Worm (Caenorhabditis elegans) whole organism, L4 larva: ENCODE data around the gene ZC116.1.

Source experiments
- F49E8.2 ChIP-seq: sonication (generic microtip); optimal IDR thresholded peaks from 2 replicates; lab custom pipeline; 2016; ENCODE audit warnings: missing compliant biosample characterization, mild to moderate bottlenecking, missing genetic modification characterization, borderline replicate concordance
- R02D3.7 ChIP-seq: fragments of 150-350 bp; sonication (generic microtip); optimal IDR thresholded peaks from 3 replicates; lab custom pipeline; 2014; ENCODE audit warnings: missing biosample characterization, missing genetic modification characterization
- T20F7.1 ChIP-seq: fragments of 200-800 bp; sonication (Bioruptor generic); optimal IDR thresholded peaks from 2 replicates; lab custom pipeline; 2018; ENCODE audit warnings: mild to moderate bottlenecking, missing genetic modification characterization, missing compliant biosample characterization
- T26A8.4 ChIP-seq: fragments of 200-800 bp; sonication (Bioruptor generic); IDR thresholded peaks from 2 replicates; pipeline ENCODE4 v1.3.6; 2022; ENCODE audit warnings: missing genetic modification characterization, missing compliant biosample characterization
- Y105C5A.15 ChIP-seq: fragments of 200-800 bp; sonication (Bioruptor generic); IDR thresholded peaks from 2 replicates; pipeline ENCODE4 v1.3.6; 2022; ENCODE audit warnings: missing genetic modification characterization, missing compliant biosample characterization
- ZK337.2 ChIP-seq: fragments of 200-800 bp; sonication (Bioruptor generic); IDR thresholded peaks from 2 replicates; pipeline ENCODE4 v1.3.6; 2022; ENCODE audit warnings: missing genetic modification reagents, missing genetic modification characterization, missing compliant biosample characterization
- ZK546.5 ChIP-seq, 2 experiments: sonication (generic microtip); optimal IDR thresholded peaks; 2 replicates each; lab custom pipeline; 2017; ENCODE audit warnings: missing biosample characterization in 2 of 2, missing genetic modification characterization in 2 of 2
- aha-1 ChIP-seq: fragments of 150-350 bp; peaks from one replicate; lab custom pipeline; 2014; ENCODE audit warnings: missing biosample characterization, missing genetic modification characterization
- ctbp-1 ChIP-seq: fragments of 200-800 bp; sonication (Bioruptor generic); IDR thresholded peaks from 2 replicates; pipeline ENCODE4 v1.3.6; 2022; ENCODE audit warnings: missing genetic modification reagents, missing genetic modification characterization, missing compliant biosample characterization
- daf-12 ChIP-seq: fragments of 150-350 bp; optimal IDR thresholded peaks from 2 replicates; lab custom pipeline; 2014; ENCODE audit warnings: missing biosample characterization, missing genetic modification reagents, missing genetic modification characterization
- daf-16 ChIP-seq, 3 experiments: sonication (generic microtip); optimal IDR thresholded peaks; 2 replicates each; lab custom pipeline; 2016 to 2017; ENCODE audit warnings: missing genetic modification characterization in 3 of 3, missing genetic modification reagents in 3 of 3, mild to moderate bottlenecking in 2 of 3, missing compliant biosample characterization in 2 of 3, missing biosample characterization in 1 of 3, moderate library complexity in 1 of 3
- daf-8 ChIP-seq: fragments of 200-800 bp; sonication (Bioruptor generic); IDR thresholded peaks from 2 replicates; pipeline ENCODE4 v1.3.6; 2022; ENCODE audit warnings: missing genetic modification characterization, missing compliant biosample characterization
- dmd-9 ChIP-seq: fragments of 200-800 bp; sonication (Bioruptor generic); IDR thresholded peaks from 2 replicates; pipeline ENCODE4 v1.3.6; 2022; ENCODE audit warnings: missing genetic modification reagents, missing genetic modification characterization, missing compliant biosample characterization
- dve-1 ChIP-seq: sonication (generic microtip); optimal IDR thresholded peaks from 2 replicates; lab custom pipeline; 2017; ENCODE audit warnings: antibody characterized with exemption, mild to moderate bottlenecking, missing genetic modification characterization, missing compliant biosample characterization; ENCODE audit not compliant: insufficient read depth
- egl-27 ChIP-seq: sonication (generic microtip); optimal IDR thresholded peaks from 3 replicates; lab custom pipeline; 2017; ENCODE audit warnings: missing biosample characterization, missing genetic modification reagents, missing genetic modification characterization
- egl-43 ChIP-seq: fragments of 200-800 bp; sonication (Bioruptor generic); IDR thresholded peaks from 2 replicates; pipeline ENCODE4 v1.3.6; 2022; ENCODE audit warnings: missing genetic modification reagents, missing genetic modification characterization, missing compliant biosample characterization
- fkh-10 ChIP-seq: fragments of 150-350 bp; optimal IDR thresholded peaks from 2 replicates; lab custom pipeline; 2014; ENCODE audit warnings: missing biosample characterization, missing genetic modification reagents, missing genetic modification characterization
- fos-1 ChIP-seq: fragments of 150-350 bp; optimal IDR thresholded peaks from 2 replicates; lab custom pipeline; 2014; ENCODE audit warnings: missing biosample characterization, missing genetic modification characterization
- gei-8 ChIP-seq: fragments of 200-800 bp; sonication (Bioruptor generic); optimal IDR thresholded peaks from 2 replicates; lab custom pipeline; 2018; ENCODE audit warnings: mild to moderate bottlenecking, missing genetic modification characterization, missing compliant biosample characterization
- hlh-30 ChIP-seq: sonication (generic microtip); optimal IDR thresholded peaks from 2 replicates; lab custom pipeline; 2017; ENCODE audit warnings: antibody characterized with exemption, mild to moderate bottlenecking, missing genetic modification characterization, missing compliant biosample characterization; ENCODE audit not compliant: insufficient read depth
- hmg-1.1 ChIP-seq: fragments of 200-800 bp; sonication (Bioruptor generic); IDR thresholded peaks from 2 replicates; pipeline ENCODE4 v1.3.6; 2022; ENCODE audit warnings: missing genetic modification reagents, missing genetic modification characterization, missing compliant biosample characterization
- lin-13 ChIP-seq: fragments of 150-350 bp; optimal IDR thresholded peaks from 2 replicates; lab custom pipeline; 2014; ENCODE audit warnings: missing biosample characterization, missing genetic modification reagents, missing genetic modification characterization
- lin-15B ChIP-seq: fragments of 150-350 bp; sonication (generic microtip); optimal IDR thresholded peaks from 3 replicates; lab custom pipeline; 2014; ENCODE audit warnings: missing biosample characterization, missing genetic modification characterization
- lir-3 ChIP-seq: sonication (generic microtip); optimal IDR thresholded peaks from 2 replicates; lab custom pipeline; 2016; ENCODE audit warnings: mild to moderate bottlenecking, missing genetic modification characterization, missing compliant biosample characterization
- lsy-2 ChIP-seq, 2 experiments: fragments of 150-350 bp in 1 of 2; sonication (generic microtip) in 1 of 2; optimal IDR thresholded peaks; 2 replicates each; lab custom pipeline; 2014 to 2017; ENCODE audit warnings: missing biosample characterization in 2 of 2, missing genetic modification characterization in 2 of 2
- madf-5 ChIP-seq, 2 experiments: fragments of 200-800 bp; sonication (Bioruptor generic); IDR thresholded peaks; 2 replicates each; pipeline ENCODE4 v1.3.6; 2022; ENCODE audit warnings: missing compliant biosample characterization in 2 of 2, missing genetic modification characterization in 2 of 2
- madf-9 ChIP-seq: fragments of 200-800 bp; sonication (Bioruptor generic); conservative IDR thresholded peaks from 2 replicates; pipeline ENCODE4 v1.3.6; 2022; ENCODE audit warnings: missing genetic modification reagents, missing genetic modification characterization, missing compliant biosample characterization
- mxl-2 ChIP-seq: fragments of 200-800 bp; sonication (Bioruptor generic); conservative IDR thresholded peaks from 2 replicates; pipeline ENCODE4 v1.3.6; 2022; ENCODE audit warnings: missing genetic modification reagents, missing genetic modification characterization, missing compliant biosample characterization
- nhr-28 ChIP-seq: fragments of 150-350 bp; optimal IDR thresholded peaks from 2 replicates; lab custom pipeline; 2014; ENCODE audit warnings: missing biosample characterization, missing genetic modification characterization
- nhr-41 ChIP-seq: fragments of 200-800 bp; sonication (Bioruptor generic); IDR thresholded peaks from 2 replicates; pipeline ENCODE4 v1.3.6; 2022; ENCODE audit warnings: missing genetic modification reagents, missing genetic modification characterization, missing compliant biosample characterization
- nhr-42 ChIP-seq: fragments of 200-800 bp; sonication (Bioruptor generic); IDR thresholded peaks from 2 replicates; pipeline ENCODE4 v1.3.6; 2022; ENCODE audit warnings: missing genetic modification characterization, missing compliant biosample characterization
- nhr-6 ChIP-seq: fragments of 150-350 bp; optimal IDR thresholded peaks from 2 replicates; lab custom pipeline; 2014; ENCODE audit warnings: missing biosample characterization, missing genetic modification characterization
- nhr-76 ChIP-seq: fragments of 150-350 bp; optimal IDR thresholded peaks from 2 replicates; lab custom pipeline; 2014; ENCODE audit warnings: missing biosample characterization, missing genetic modification characterization
- pqm-1 ChIP-seq: sonication (generic microtip); optimal IDR thresholded peaks from 2 replicates; lab custom pipeline; 2017; ENCODE audit warnings: missing biosample characterization, missing genetic modification characterization
- rbr-2 ChIP-seq: sonication (generic microtip); optimal IDR thresholded peaks from 2 replicates; lab custom pipeline; 2016; ENCODE audit warnings: missing genotype, missing genetic modification characterization, missing compliant biosample characterization
- tag-97 ChIP-seq: fragments of 200-800 bp; sonication (Bioruptor generic); IDR thresholded peaks from 2 replicates; pipeline ENCODE4 v1.3.6; 2022; ENCODE audit warnings: missing genetic modification characterization, missing compliant biosample characterization
- unc-39 ChIP-seq: sonication (generic microtip); optimal IDR thresholded peaks from 2 replicates; lab custom pipeline; 2017; ENCODE audit warnings: missing biosample characterization, missing genetic modification characterization
- unc-62 ChIP-seq, 3 experiments: fragments of 150-350 bp in 1 of 3; sonication (generic microtip); optimal IDR thresholded peaks in 2 of 3; peaks in 1 of 3; 1 replicate in 1 of 3; 2 replicates in 2 of 3; lab custom pipeline; 2014 to 2017; ENCODE audit warnings: missing biosample characterization in 3 of 3, missing genetic modification characterization in 3 of 3, missing genetic modification reagents in 3 of 3, missing genotype in 1 of 3
- vab-7 ChIP-seq: fragments of 200-800 bp; sonication (Bioruptor generic); IDR thresholded peaks from 2 replicates; pipeline ENCODE4 v1.3.6; 2022; ENCODE audit warnings: missing genetic modification reagents, missing genetic modification characterization, missing compliant biosample characterization
- ztf-7 ChIP-seq: fragments of 150-350 bp; optimal IDR thresholded peaks from 2 replicates; lab custom pipeline; 2014; ENCODE audit warnings: missing biosample characterization, missing genetic modification characterization

ZC116.1 gene

ce11 chrV:12632048-12632447 lies 22.4 kb downstream of the ZC116.1 start, which contains the start of gene srx-113:
Gene srx-113 (minus strand): TSS chrV:12632148.
- no peak for TF ChIP-seq T20F7.1 (GFP tag; lab: Kevin White, UChicago)
- TF ChIP-seq dve-1 (tag; lab: Kevin White, UChicago) = no peak
- no peak for TF ChIP-seq daf-12 (tag; lab: Kevin White, UChicago)
- TF ChIP-seq nhr-41 (GFP tag; lab: Robert Waterston, UW) = no peak
- TF ChIP-seq aha-1 (tag; lab: Kevin White, UChicago) = no peak
- TF ChIP-seq Y105C5A.15 (GFP tag; lab: Robert Waterston, UW) = no peak
- no peak for TF ChIP-seq hmg-1.1 (GFP tag; lab: Robert Waterston, UW)
- TF ChIP-seq daf-8 (GFP tag; lab: Robert Waterston, UW) = no peak
- no peak for TF ChIP-seq madf-5 (GFP tag; IDR thresholded peaks at IDR 0.05; lab: Robert Waterston, UW)
- TF ChIP-seq lir-3 = no peak
- no peak for TF ChIP-seq R02D3.7
- TF ChIP-seq F49E8.2 (tag; lab: Kevin White, UChicago) = no peak

ce11 chrV:12633046-12633445 lies 23.4 kb downstream of the ZC116.1 start:
- TF ChIP-seq unc-62 (GFP tag; optimal IDR thresholded peaks at IDR 0.05 in 1 of 2; lab: Kevin White, UChicago) (no peak), unc-62 (tag; optimal IDR thresholded peaks at IDR 0.05; lab: Kevin White, UChicago) (no peak), dmd-9 (GFP tag; lab: Robert Waterston, UW) (no peak), lin-13 (GFP tag; lab: Kevin White, UChicago) (no peak), madf-9 (GFP tag; lab: Robert Waterston, UW) (no peak), madf-5 (GFP tag; IDR thresholded peaks at IDR 0.05; lab: Robert Waterston, UW) (no peak)
- TF ChIP-seq, all 104 proteins: peak for 0

ce11 chrV:12634050-12634449 lies 24.4 kb downstream of the ZC116.1 start:
- TF ChIP-seq ZK337.2 (no peak), pqm-1 (tag; lab: Kevin White, UChicago) (peak; percentile 45), hlh-30 (tag; lab: Kevin White, UChicago) (no peak), R02D3.7 (no peak), T26A8.4 (GFP tag; lab: Robert Waterston, UW) (no peak), rbr-2 (no peak), nhr-76 (tag; lab: Kevin White, UChicago) (no peak), egl-43 (no peak), vab-7 (GFP tag; lab: Robert Waterston, UW) (no peak), nhr-28 (peak; percentile 36), daf-16 (GFP tag; optimal IDR thresholded peaks at IDR 0.05; lab: Kevin White, UChicago) (no peak), daf-16 (tag; optimal IDR thresholded peaks at IDR 0.05; lab: Kevin White, UChicago) (no peak), unc-39 (tag; lab: Kevin White, UChicago) (no peak)

- TF ChIP-seq daf-16 (GFP tag; optimal IDR thresholded peaks at IDR 0.05; lab: Kevin White, UChicago) = peak in 1 of 2 experiments; percentile 15
- peak; percentile 26 for TF ChIP-seq daf-16 (tag; optimal IDR thresholded peaks at IDR 0.05; lab: Kevin White, UChicago)
- no peak for TF ChIP-seq ctbp-1
- TF ChIP-seq lsy-2 (tag; optimal IDR thresholded peaks at IDR 0.05; lab: Kevin White, UChicago) = no peak
- TF ChIP-seq nhr-42 (GFP tag; lab: Robert Waterston, UW) = no peak
- TF ChIP-seq unc-62 (GFP tag; optimal IDR thresholded peaks at IDR 0.05 in 1 of 2; lab: Kevin White, UChicago) = no peak
- TF ChIP-seq unc-62 (tag; optimal IDR thresholded peaks at IDR 0.05; lab: Kevin White, UChicago) = no peak
- peak; percentile 20 for TF ChIP-seq nhr-6
- TF ChIP-seq gei-8 (GFP tag; lab: Kevin White, UChicago) = no peak
- TF ChIP-seq egl-27 = no peak
- no peak for TF ChIP-seq ZK546.5 (tag; optimal IDR thresholded peaks at IDR 0.05; lab: Kevin White, UChicago)
- TF ChIP-seq fos-1 (tag; lab: Kevin White, UChicago) = no peak
- peak; percentile 91 for TF ChIP-seq aha-1 (tag; lab: Kevin White, UChicago)
- no peak for TF ChIP-seq tag-97
- no peak for TF ChIP-seq fkh-10 (GFP tag; lab: Kevin White, UChicago)
- TF ChIP-seq mxl-2 (GFP tag; lab: Robert Waterston, UW) = peak; percentile 95
- TF ChIP-seq ztf-7 (tag; lab: Kevin White, UChicago) = no peak
- no peak for TF ChIP-seq unc-39 (tag; lab: Kevin White, UChicago)
- no peak for TF ChIP-seq lin-15B (tag; lab: Kevin White, UChicago)
Observed at ce11 chrV:12634746-12635145, 25.1 kb downstream of the ZC116.1 start.
